Worm (Caenorhabditis elegans) whole organism, midembryonic: ENCODE results near the gene znf-593.

Experiments
- T22C8.4 ChIP-seq: fragments of 200-800 bp; sonication (Bioruptor generic); IDR thresholded peaks from 2 replicates; pipeline ENCODE4 v1.3.6; 2022; ENCODE audit warnings: missing genetic modification characterization, missing compliant biosample characterization
- flt-1 ChIP-seq: fragments of 200-800 bp; sonication (Bioruptor generic); IDR thresholded peaks from 2 replicates; pipeline ENCODE4 v1.3.6; 2022; ENCODE audit warnings: missing genetic modification characterization, missing compliant biosample characterization
- ref-1 ChIP-seq: fragments of 200-800 bp; sonication (Bioruptor generic); conservative IDR thresholded peaks from 2 replicates; pipeline ENCODE4 v1.3.6; 2022; ENCODE audit warnings: missing genetic modification reagents, missing genetic modification characterization, missing compliant biosample characterization
- ztf-23 ChIP-seq: fragments of 200-800 bp; sonication (Bioruptor generic); IDR thresholded peaks from 2 replicates; pipeline ENCODE4 v1.3.6; 2022; ENCODE audit warnings: missing genetic modification reagents, missing genetic modification characterization, missing compliant biosample characterization
- ztf-29 ChIP-seq: fragments of 200-800 bp; sonication (Bioruptor generic); IDR thresholded peaks from 2 replicates; pipeline ENCODE4 v1.3.6; 2022; ENCODE audit warnings: missing genetic modification reagents, missing genetic modification characterization, missing compliant biosample characterization

ce11 chrIII:11878751-11879150 lies 39.8 kb downstream of the znf-593 start, which contains the start of gene Y56A3A.6:
- TF ChIP-seq ztf-23 (GFP tag; lab: Robert Waterston, UW) (no peak), T22C8.4 (GFP tag; lab: Robert Waterston, UW) (no peak), flt-1 (GFP tag; lab: Robert Waterston, UW) (no peak), ztf-29 (no peak), ref-1 (GFP tag; lab: Robert Waterston, UW) (no peak)
